Worm (Caenorhabditis elegans) whole organism, L3 larva: ENCODE data around the gene egl-19.

ENCODE experiments used
- daf-12 ChIP-seq: fragments of 150-350 bp; optimal IDR thresholded peaks from 2 replicates; lab custom pipeline; 2014; ENCODE audit warnings: missing biosample characterization, missing genetic modification reagents, missing genetic modification characterization
- hmg-11 ChIP-seq: sonication (generic microtip); optimal IDR thresholded peaks from 2 replicates; lab custom pipeline; 2016; ENCODE audit warnings: missing genetic modification characterization, missing compliant biosample characterization
- jun-1 ChIP-seq: fragments of 150-350 bp; optimal IDR thresholded peaks from 2 replicates; lab custom pipeline; 2014; ENCODE audit warnings: missing biosample characterization, missing genetic modification reagents, missing genetic modification characterization
- unc-39 ChIP-seq: sonication (generic microtip); optimal IDR thresholded peaks from 4 replicates; lab custom pipeline; 2017; ENCODE audit warnings: missing biosample characterization, missing genetic modification characterization

ce11 chrIV:7428998-7429397 is 23.6 kb downstream of the egl-19 start:
- TF ChIP-seq jun-1 (tag; lab: Kevin White, UChicago): no peak
- no peak for TF ChIP-seq hmg-11 (tag; lab: Kevin White, UChicago)
- TF ChIP-seq daf-12 (tag; lab: Kevin White, UChicago): no peak
- TF ChIP-seq unc-39 (tag; lab: Kevin White, UChicago): no peak
